Worm (Caenorhabditis elegans): ENCODE results near the gene lron-13.
A peak's percentile ranks its signal among the peaks of the same experiment; 100 is the strongest.
"Not testable (repeated sequence)": the region's sequence is repeated elsewhere in the genome, so short reads cannot be mapped to it uniquely, and the experiment has no call there.

DNA sequence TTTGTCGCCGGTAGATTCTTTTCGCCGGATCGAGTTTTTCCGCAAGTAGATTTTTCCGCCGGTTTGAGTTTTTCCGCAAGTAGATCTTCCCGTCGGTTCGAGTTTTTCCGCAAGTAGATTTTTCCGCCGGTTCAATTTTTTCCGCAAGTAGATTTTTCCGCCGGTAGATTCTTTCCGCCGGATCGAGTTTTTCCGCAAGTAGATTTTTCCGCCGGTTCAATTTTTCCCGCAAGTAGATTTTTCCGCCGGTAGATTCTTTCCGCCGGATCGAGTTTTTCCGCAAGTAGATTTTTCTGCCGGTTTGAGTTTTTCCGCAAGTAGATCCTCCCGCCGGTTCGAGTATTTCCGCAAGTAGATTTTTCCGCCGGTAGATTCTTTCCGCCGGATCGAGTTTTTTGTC, 57.9 kb downstream of the lron-13 start:
- 0 out of 2 replicates have a peak, but pooled peaks have one; percentile 17 for TF ChIP-seq klf-2 (GFP tag; conservative IDR thresholded peaks at IDR 0.05)
- not testable (repeated sequence) for TF ChIP-seq cog-1 (tag; optimal IDR thresholded peaks at IDR 0.05)

All from whole organism, midembryonic.